Fruit fly (Drosophila melanogaster) whole organism, embryonic: ENCODE results near the gene Orco.

Experiments
- CG34422 ChIP-seq: fragments of 200-800 bp; sonication (Bioruptor generic); IDR thresholded peaks from 3 replicates; pipeline ENCODE4 v1.3.6; 2022; ENCODE audit warnings: missing biosample characterization, missing genetic modification characterization
- CG43689 ChIP-seq: fragments of 200-800 bp; sonication (Bioruptor generic); IDR thresholded peaks from 2 replicates; pipeline ENCODE4 v1.3.6; 2022; ENCODE audit warnings: missing biosample characterization, missing genetic modification characterization
- Hr51 ChIP-seq, 2 experiments: fragments of 200-800 bp; sonication (Bioruptor generic); optimal IDR thresholded peaks; 2 replicates in 1 of 2; 3 replicates in 1 of 2; lab custom pipeline; 2016 to 2018; ENCODE audit warnings: missing biosample characterization in 2 of 2, missing genetic modification characterization in 2 of 2, mild to moderate bottlenecking in 1 of 2, moderate library complexity in 1 of 2
- Lim3 ChIP-seq: fragments of 200-800 bp; sonication (Bioruptor generic); IDR thresholded peaks from 2 replicates; pipeline ENCODE4 v1.3.6; 2022; ENCODE audit warnings: missing biosample characterization, missing genetic modification characterization

The Orco gene

DNA sequence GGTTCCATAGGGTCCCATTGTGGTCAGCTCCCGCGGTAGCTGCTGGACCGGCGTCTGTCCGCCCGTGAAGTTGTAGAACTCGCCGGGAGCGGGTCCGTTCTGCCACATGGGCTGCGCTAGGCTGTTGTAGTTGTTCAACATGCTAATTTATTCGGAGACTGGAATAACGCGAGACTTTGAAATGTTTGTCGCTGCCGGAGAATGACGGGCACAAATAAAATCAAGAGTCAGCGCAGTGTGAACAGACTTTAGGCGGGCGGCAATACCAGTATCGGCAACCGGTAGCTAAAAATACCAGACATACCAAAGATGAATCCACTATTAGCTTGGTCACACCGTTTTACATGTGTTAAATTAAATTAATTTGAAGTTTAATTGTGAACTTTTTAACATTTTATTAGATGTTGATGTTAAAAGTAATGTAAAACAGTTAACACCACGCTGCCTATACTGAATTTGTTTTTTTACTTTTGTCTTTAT lies 54.2 kb downstream of the Orco start, which contains the start of gene Prosbeta7 (continued):
- TF ChIP-seq CG34422 (GFP tag; lab: Robert Waterston, UW) (peak; percentile 53; the same call in 1 of the 3 replicates), Hr51 (GFP tag; optimal IDR thresholded peaks at IDR 0.05; lab: Kevin White, UChicago) (peak; percentile 1 to 86), Lim3 (no peak), CG43689 (GFP tag; lab: Robert Waterston, UW) (no peak)
- TF ChIP-seq, all 482 proteins: peak for 75
